Fruit fly (Drosophila melanogaster) whole organism, embryonic: ENCODE results near the gene CG14805.

Source experiments
- Adf1 ChIP-seq: fragments of 200-800 bp; sonication (Bioruptor generic); IDR thresholded peaks from 2 replicates; pipeline ENCODE4 v1.3.6; 2022; ENCODE audit warnings: missing biosample characterization, missing genetic modification characterization
- Asciz ChIP-seq: fragments of 200-800 bp; sonication (Bioruptor generic); optimal IDR thresholded peaks from 2 replicates; lab custom pipeline; 2017; ENCODE audit warnings: missing biosample characterization, mild to moderate bottlenecking, missing genetic modification characterization, missing genetic modification reagents
- BtbVII ChIP-seq: fragments of 200-800 bp; sonication (Bioruptor generic); optimal IDR thresholded peaks from 3 replicates; lab custom pipeline; 2017; ENCODE audit warnings: missing biosample characterization, mild to moderate bottlenecking, missing genetic modification characterization
- CG10209 ChIP-seq: fragments of 200-800 bp; sonication (Bioruptor generic); optimal IDR thresholded peaks from 3 replicates; lab custom pipeline; 2017; ENCODE audit warnings: missing biosample characterization, mild to moderate bottlenecking, missing genetic modification characterization, missing genetic modification reagents
- CG10274 ChIP-seq: fragments of 200-800 bp; sonication (Bioruptor generic); optimal IDR thresholded peaks from 3 replicates; lab custom pipeline; 2017; ENCODE audit warnings: missing biosample characterization, mild to moderate bottlenecking, missing genetic modification characterization
- CG10321 ChIP-seq: fragments of 200-800 bp; sonication (Bioruptor generic); IDR thresholded peaks from 2 replicates; pipeline ENCODE4 v1.3.6; 2022; ENCODE audit warnings: missing biosample characterization, missing genetic modification characterization
- CG10462 ChIP-seq: fragments of 200-800 bp; sonication (Bioruptor generic); optimal IDR thresholded peaks from 2 replicates; lab custom pipeline; 2016; ENCODE audit warnings: missing biosample characterization, missing genetic modification characterization
- CG11723 ChIP-seq: fragments of 200-800 bp; sonication (Bioruptor generic); optimal IDR thresholded peaks from 2 replicates; lab custom pipeline; 2017; ENCODE audit warnings: missing biosample characterization, mild to moderate bottlenecking, missing genetic modification characterization
- CG12071 ChIP-seq: fragments of 200-800 bp; sonication (Bioruptor generic); optimal IDR thresholded peaks from 3 replicates; lab custom pipeline; 2018; ENCODE audit warnings: missing biosample characterization, mild to moderate bottlenecking, missing genetic modification characterization
- CG13624 ChIP-seq: fragments of 200-800 bp; sonication (Bioruptor generic); optimal IDR thresholded peaks from 2 replicates; lab custom pipeline; 2016; ENCODE audit warnings: missing biosample characterization, missing genetic modification characterization
- CG1647 ChIP-seq: fragments of 200-800 bp; sonication (Bioruptor generic); optimal IDR thresholded peaks from 3 replicates; lab custom pipeline; 2016; ENCODE audit warnings: missing biosample characterization, missing genetic modification characterization
- CG18476 ChIP-seq: fragments of 200-800 bp; sonication (Bioruptor generic); optimal IDR thresholded peaks from 2 replicates; lab custom pipeline; 2016; ENCODE audit warnings: missing biosample characterization, mild to moderate bottlenecking, missing genetic modification characterization
- CG2678 ChIP-seq: fragments of 200-800 bp; sonication (Bioruptor generic); optimal IDR thresholded peaks from 3 replicates; lab custom pipeline; 2019; ENCODE audit warnings: missing biosample characterization, mild to moderate bottlenecking, missing genetic modification characterization, moderate library complexity
- CG2889 ChIP-seq: fragments of 200-800 bp; sonication (Bioruptor generic); IDR thresholded peaks from 3 replicates; pipeline ENCODE4 v1.3.6; 2022; ENCODE audit warnings: missing biosample characterization, missing genetic modification characterization
- CG32772 ChIP-seq: fragments of 200-800 bp; sonication (Bioruptor generic); IDR thresholded peaks from 2 replicates; pipeline ENCODE4 v1.3.6; 2022; ENCODE audit warnings: missing biosample characterization, missing genetic modification characterization
- CG3281 ChIP-seq: fragments of 200-800 bp; sonication (Bioruptor generic); optimal IDR thresholded peaks from 3 replicates; lab custom pipeline; 2017; ENCODE audit warnings: missing biosample characterization, mild to moderate bottlenecking, missing genetic modification characterization
- CG3838 ChIP-seq: fragments of 200-800 bp; sonication (Bioruptor generic); optimal IDR thresholded peaks from 3 replicates; lab custom pipeline; 2016; ENCODE audit warnings: missing biosample characterization, missing genetic modification characterization
- CG43689 ChIP-seq: fragments of 200-800 bp; sonication (Bioruptor generic); IDR thresholded peaks from 2 replicates; pipeline ENCODE4 v1.3.6; 2022; ENCODE audit warnings: missing biosample characterization, missing genetic modification characterization
- CG4707 ChIP-seq: fragments of 200-800 bp; sonication (Bioruptor generic); optimal IDR thresholded peaks from 2 replicates; lab custom pipeline; 2018; ENCODE audit warnings: missing biosample characterization, mild to moderate bottlenecking, missing genetic modification characterization, moderate library complexity
- CG6254 ChIP-seq: fragments of 200-800 bp; sonication (Bioruptor generic); optimal IDR thresholded peaks from 3 replicates; lab custom pipeline; 2017; ENCODE audit warnings: mild to moderate bottlenecking, missing biosample characterization, missing genetic modification reagents, missing genetic modification characterization
- CG7928 ChIP-seq: fragments of 200-800 bp; sonication (Bioruptor generic); optimal IDR thresholded peaks from 2 replicates; lab custom pipeline; 2017; ENCODE audit warnings: missing biosample characterization, mild to moderate bottlenecking, missing genetic modification characterization
- CG9215 ChIP-seq: fragments of 200-800 bp; sonication (Bioruptor generic); IDR thresholded peaks from 2 replicates; pipeline ENCODE4 v1.3.6; 2022; ENCODE audit warnings: missing biosample characterization, missing genetic modification characterization
- CTCF ChIP-seq: fragments of 200-800 bp; sonication (Bioruptor generic); optimal IDR thresholded peaks from 2 replicates; lab custom pipeline; 2017; ENCODE audit warnings: missing biosample characterization, mild to moderate bottlenecking, missing genetic modification characterization, moderate library complexity
- CrebB ChIP-seq: fragments of 200-800 bp; sonication (Bioruptor generic); optimal IDR thresholded peaks from 3 replicates; lab custom pipeline; 2018; ENCODE audit warnings: missing biosample characterization, mild to moderate bottlenecking, missing genetic modification characterization
- Eip74EF ChIP-seq, 2 experiments: fragments of 200-800 bp in 1 of 2; fragments of >200 bp in 1 of 2; sonication (Bioruptor generic) in 1 of 2; optimal IDR thresholded peaks; 2 replicates each; lab custom pipeline; 2017 to 2019; ENCODE audit warnings: missing biosample characterization in 2 of 2, missing genetic modification characterization in 2 of 2, mild to moderate bottlenecking in 1 of 2, moderate library complexity in 1 of 2
- Ets97D ChIP-seq: fragments of 200-800 bp; sonication (Bioruptor generic); optimal IDR thresholded peaks from 3 replicates; lab custom pipeline; 2016; ENCODE audit warnings: missing biosample characterization, missing genetic modification characterization
- MBD-R2 ChIP-seq: fragments of 200-800 bp; sonication (Bioruptor generic); IDR thresholded peaks from 2 replicates; pipeline ENCODE4 v1.3.6; 2022; ENCODE audit warnings: missing biosample characterization, missing genetic modification characterization
- Myb ChIP-seq: fragments of 200-800 bp; sonication (Bioruptor generic); optimal IDR thresholded peaks from 2 replicates; lab custom pipeline; 2016; ENCODE audit warnings: missing biosample characterization, missing genetic modification characterization
- Oli ChIP-seq: fragments of 200-800 bp; sonication (Bioruptor generic); optimal IDR thresholded peaks from 2 replicates; lab custom pipeline; 2018; ENCODE audit warnings: missing biosample characterization, mild to moderate bottlenecking, missing genetic modification characterization, moderate library complexity
- Ptx1 ChIP-seq: fragments of 200-800 bp; sonication (Bioruptor generic); IDR thresholded peaks from 2 replicates; pipeline ENCODE4 v1.3.6; 2022; ENCODE audit warnings: missing biosample characterization, missing genetic modification characterization
- caup ChIP-seq: fragments of 200-800 bp; sonication (Bioruptor generic); optimal IDR thresholded peaks from 3 replicates; lab custom pipeline; 2017; ENCODE audit warnings: missing biosample characterization, mild to moderate bottlenecking, missing genetic modification characterization, moderate library complexity; ENCODE audit not compliant: severe bottlenecking
- crc ChIP-seq: fragments of 200-800 bp; sonication (Bioruptor generic); optimal IDR thresholded peaks from 2 replicates; lab custom pipeline; 2016; ENCODE audit warnings: missing biosample characterization, missing genetic modification characterization
- croc ChIP-seq: fragments of 200-800 bp; sonication (Bioruptor generic); conservative IDR thresholded peaks from 3 replicates; pipeline ENCODE4 v1.3.6; 2022; ENCODE audit warnings: missing biosample characterization, missing genetic modification characterization
- crol ChIP-seq: fragments of 200-800 bp; sonication (Bioruptor generic); IDR thresholded peaks from 2 replicates; pipeline ENCODE4 v1.3.6; 2022; ENCODE audit warnings: missing biosample characterization, missing genetic modification characterization
- exex ChIP-seq: fragments of 200-800 bp; sonication (Bioruptor generic); optimal IDR thresholded peaks from 4 replicates; lab custom pipeline; 2018; ENCODE audit warnings: missing biosample characterization, mild to moderate bottlenecking, missing genetic modification characterization, moderate library complexity
- fd64A ChIP-seq: fragments of 200-800 bp; sonication (Bioruptor generic); optimal IDR thresholded peaks from 3 replicates; lab custom pipeline; 2018; ENCODE audit warnings: missing biosample characterization, mild to moderate bottlenecking, missing genetic modification characterization
- gro ChIP-seq: fragments of 200-800 bp; sonication (Bioruptor generic); optimal IDR thresholded peaks from 2 replicates; lab custom pipeline; 2016; ENCODE audit warnings: missing biosample characterization, missing genetic modification characterization
- hbn ChIP-seq: fragments of 200-800 bp; sonication (Bioruptor generic); IDR thresholded peaks from 2 replicates; pipeline ENCODE4 v1.3.6; 2022; ENCODE audit warnings: missing biosample characterization, missing genetic modification characterization; ENCODE audit not compliant: partially characterized antibody
- her ChIP-seq: fragments of 200-800 bp; sonication (Bioruptor generic); optimal IDR thresholded peaks from 2 replicates; lab custom pipeline; 2016; ENCODE audit warnings: missing biosample characterization, missing genetic modification characterization
- lmd ChIP-seq: fragments of 200-800 bp; sonication (Bioruptor generic); IDR thresholded peaks from 2 replicates; pipeline ENCODE4 v1.3.6; 2022; ENCODE audit warnings: missing biosample characterization, missing genetic modification characterization
- mam ChIP-seq: fragments of 200-800 bp; sonication (Bioruptor generic); optimal IDR thresholded peaks from 3 replicates; lab custom pipeline; 2016; ENCODE audit warnings: missing biosample characterization, missing genetic modification characterization
- nerfin-2 ChIP-seq: fragments of 200-800 bp; sonication (Bioruptor generic); IDR thresholded peaks from 2 replicates; pipeline ENCODE4 v1.3.6; 2022; ENCODE audit warnings: missing biosample characterization, missing genetic modification characterization; ENCODE audit not compliant: partially characterized antibody
- prd ChIP-seq, 3 experiments: fragments of >200 bp in 2 of 3; fragments of 200-800 bp in 1 of 3; sonication (Bioruptor generic) in 1 of 3; optimal IDR thresholded peaks in 2 of 3; IDR thresholded peaks in 1 of 3; 2 replicates in 2 of 3; 3 replicates in 1 of 3; pipeline versions ENCODE4 v1.3.6 to Lab custom; 2017 to 2022; ENCODE audit warnings: missing biosample characterization in 1 of 3, missing genetic modification characterization in 1 of 3
- ro ChIP-seq: fragments of 200-800 bp; sonication (Bioruptor generic); IDR thresholded peaks from 2 replicates; pipeline ENCODE4 v1.3.6; 2022; ENCODE audit warnings: missing biosample characterization, missing genetic modification characterization
- shn ChIP-seq: fragments of 200-800 bp; sonication (Bioruptor generic); optimal IDR thresholded peaks from 3 replicates; lab custom pipeline; 2016; ENCODE audit warnings: missing biosample characterization, missing genetic modification characterization
- sr ChIP-seq: fragments of 200-800 bp; sonication (Bioruptor generic); IDR thresholded peaks from 3 replicates; pipeline ENCODE4 v1.3.6; 2022; ENCODE audit warnings: missing biosample characterization, missing genetic modification characterization
- ssp ChIP-seq: fragments of 200-800 bp; sonication (Bioruptor generic); IDR thresholded peaks from 2 replicates; pipeline ENCODE4 v1.3.6; 2022; ENCODE audit warnings: missing biosample characterization, missing genetic modification characterization
- toy ChIP-seq: fragments of 200-800 bp; sonication (Bioruptor generic); IDR thresholded peaks from 2 replicates; pipeline ENCODE4 v1.3.6; 2022; ENCODE audit warnings: missing biosample characterization, missing genetic modification characterization
- wek ChIP-seq: fragments of 200-800 bp; sonication (Bioruptor generic); optimal IDR thresholded peaks from 3 replicates; lab custom pipeline; 2018; ENCODE audit warnings: missing biosample characterization, mild to moderate bottlenecking, missing genetic modification characterization, moderate library complexity

Gene CG14805

dm6 chrX:1830396-1831218 lies 46.5 kb upstream of the CG14805 start:
- TF ChIP-seq nerfin-2 (GFP tag; lab: Robert Waterston, UW) (peak; percentile 45; the same call in 1 of the 2 replicates), exex (tag; lab: Kevin White, UChicago) (peak; percentile 85), wek (peak; percentile 89), gro (GFP tag; lab: Kevin White, UChicago) (peak; percentile 95), Ptx1 (GFP tag; lab: Robert Waterston, UW) (peak; percentile 97), hbn (no peak), CG6254 (GFP tag; lab: Kevin White, UChicago) (peak; percentile 89), CG9215 (peak; percentile 90), CG13624 (GFP tag; lab: Kevin White, UChicago) (peak; percentile 95), Ets97D (GFP tag; lab: Kevin White, UChicago) (peak; percentile 82), CG10274 (peak; percentile 99), CG11723 (GFP tag; lab: Kevin White, UChicago) (peak; percentile 90), fd64A (peak; percentile 85), her (GFP tag; lab: Kevin White, UChicago) (peak; percentile 89), CG12071 (GFP tag; lab: Kevin White, UChicago) (peak; percentile 97), CG32772 (GFP tag; lab: Robert Waterston, UW) (peak; percentile 96), CG4707 (GFP tag; lab: Kevin White, UChicago) (peak; percentile 99), caup (GFP tag; lab: Kevin White, UChicago) (peak; percentile 95), Eip74EF (GFP tag; optimal IDR thresholded peaks at IDR 0.05; lab: Kevin White, UChicago) (peak in 1 of 2 experiments; percentile 91), sr (GFP tag; lab: Robert Waterston, UW) (peak; percentile 93), toy (peak; percentile 90), Myb (GFP tag; lab: Kevin White, UChicago) (peak; percentile 85), crc (GFP tag; lab: Kevin White, UChicago) (peak; percentile 89), shn (GFP tag; lab: Kevin White, UChicago) (peak; percentile 92), crol (GFP tag; lab: Robert Waterston, UW) (peak; percentile 59; the same call in 1 of the 2 replicates), Asciz (GFP tag; lab: Kevin White, UChicago) (peak; percentile 90), CrebB (tag; lab: Kevin White, UChicago) (peak; percentile 96), ro (peak; percentile 92), Oli (peak; percentile 97), CG3838 (GFP tag; lab: Kevin White, UChicago) (peak; percentile 83), CG7928 (GFP tag; lab: Kevin White, UChicago) (peak; percentile 65), CG2678 (tag; lab: Kevin White, UChicago) (peak; percentile 97), croc (GFP tag; lab: Robert Waterston, UW) (peak; percentile 90), Adf1 (GFP tag; lab: Robert Waterston, UW) (peak; percentile 81), lmd (GFP tag; lab: Robert Waterston, UW) (peak; percentile 97), CG43689 (peak; percentile 93), CG18476 (GFP tag; lab: Kevin White, UChicago) (peak; percentile 92), CG2889 (GFP tag; lab: Robert Waterston, UW) (peak; percentile 93), CG10462 (GFP tag; lab: Kevin White, UChicago) (peak; percentile 82), CG10209 (GFP tag; lab: Kevin White, UChicago) (peak; percentile 94), CG1647 (GFP tag; lab: Kevin White, UChicago) (peak; percentile 88), CG3281 (GFP tag; lab: Kevin White, UChicago) (peak; percentile 96), mam (GFP tag; lab: Kevin White, UChicago) (peak; percentile 95), ssp (peak; percentile 88), MBD-R2 (GFP tag; lab: Robert Waterston, UW) (peak; percentile 95), BtbVII (peak; percentile 94), CG10321 (GFP tag; lab: Robert Waterston, UW) (peak; percentile 76), CTCF (peak; percentile 66), prd (optimal IDR thresholded peaks at IDR 0.05; lab: Kevin White, UChicago) (no peak), prd (GFP tag; IDR thresholded peaks at IDR 0.05; lab: Robert Waterston, UW) (peak; percentile 97)
